Fruit fly (Drosophila melanogaster) ovary, adult (tissue): ENCODE results near the gene nAChRalpha5.

ENCODE experiments used
- CG17801 ChIP-seq: fragments of 200-800 bp; optimal IDR thresholded peaks from 2 replicates; lab custom pipeline; 2019; ENCODE audit warnings: missing biosample characterization, mild to moderate bottlenecking, missing genetic modification characterization, moderate library complexity; ENCODE audit not compliant: partially characterized antibody

The nAChRalpha5 gene

dm6 chr2L:14054903-14055302 is 14.9 kb downstream of the nAChRalpha5 start:
- TF ChIP-seq CG17801 (GFP tag; lab: Kevin White, UChicago), result no peak

- no peak for TF ChIP-seq CG17801 (GFP tag; lab: Kevin White, UChicago)
Measured at dm6 chr2L:14070154-14070553, 30.2 kb downstream of the nAChRalpha5 start.

- TF ChIP-seq CG17801 (GFP tag; lab: Kevin White, UChicago), result no peak
Measured at dm6 chr2L:14094606-14095005, 54.6 kb downstream of the nAChRalpha5 start.

- TF ChIP-seq CG17801 (GFP tag; lab: Kevin White, UChicago), result no peak
Measured at dm6 chr2L:14095683-14096082, 55.7 kb downstream of the nAChRalpha5 start.

- TF ChIP-seq CG17801 (GFP tag; lab: Kevin White, UChicago), result no peak
Measured at dm6 chr2L:14103790-14104189, 63.8 kb downstream of the nAChRalpha5 start, which contains the start of gene CG46301. CG46301 (plus strand) TSS chr2L:14104090.

- TF ChIP-seq CG17801 (GFP tag; lab: Kevin White, UChicago), result no peak
Measured at dm6 chr2L:14109347-14109746, 69.4 kb downstream of the nAChRalpha5 start, which contains the start of gene CG15293. CG15293 (minus strand) TSS chr2L:14109447.

dm6 chr2L:14110639-14111038 is 70.7 kb downstream of the nAChRalpha5 start, which contains the start of gene CG31769:
CG31769 (minus strand) TSS chr2L:14110739.
- no peak for TF ChIP-seq CG17801 (GFP tag; lab: Kevin White, UChicago)

dm6 chr2L:14112192-14112591 is 72.2 kb downstream of the nAChRalpha5 start:
- TF ChIP-seq CG17801 (GFP tag; lab: Kevin White, UChicago), result no peak

dm6 chr2L:14113207-14113606 is 73.2 kb downstream of the nAChRalpha5 start:
- no peak for TF ChIP-seq CG17801 (GFP tag; lab: Kevin White, UChicago)

dm6 chr2L:14115976-14116501 is 76.1 kb downstream of the nAChRalpha5 start:
- no peak for TF ChIP-seq CG17801 (GFP tag; lab: Kevin White, UChicago)

- TF ChIP-seq CG17801 (GFP tag; lab: Kevin White, UChicago), result no peak
Measured at dm6 chr2L:14120689-14121397, 80.9 kb downstream of the nAChRalpha5 start.

- no peak for TF ChIP-seq CG17801 (GFP tag; lab: Kevin White, UChicago)
Measured at dm6 chr2L:14122742-14123334, 82.9 kb downstream of the nAChRalpha5 start.

dm6 chr2L:14123605-14124004 is 83.6 kb downstream of the nAChRalpha5 start:
- TF ChIP-seq CG17801 (GFP tag; lab: Kevin White, UChicago), result no peak

dm6 chr2L:14125630-14126029 is 85.7 kb downstream of the nAChRalpha5 start:
- TF ChIP-seq CG17801 (GFP tag; lab: Kevin White, UChicago), result no peak
